Worm (Caenorhabditis elegans) whole organism, mixed stage, embryonic: ENCODE data around the gene F41E6.12.

Experiments
- bed-3 ChIP-seq: fragments of 200-800 bp; sonication (Bioruptor generic); optimal IDR thresholded peaks from 3 replicates; lab custom pipeline; 2018; ENCODE audit warnings: mild to moderate bottlenecking, missing genetic modification characterization, moderate library complexity, missing compliant biosample characterization
- ceh-39 ChIP-seq: fragments of 150-350 bp; optimal IDR thresholded peaks from 2 replicates; lab custom pipeline; 2014; ENCODE audit warnings: missing biosample characterization, missing genetic modification characterization
- lin-13 ChIP-seq: fragments of 150-350 bp; optimal IDR thresholded peaks from 2 replicates; lab custom pipeline; 2014; ENCODE audit warnings: missing biosample characterization, missing genetic modification characterization
- nhr-12 ChIP-seq: fragments of 150-350 bp; optimal IDR thresholded peaks from 2 replicates; lab custom pipeline; 2014; ENCODE audit warnings: missing biosample characterization, missing genetic modification characterization
- nhr-76 ChIP-seq: sonication (generic microtip); optimal IDR thresholded peaks from 2 replicates; lab custom pipeline; 2017; ENCODE audit warnings: missing biosample characterization, missing genetic modification characterization
- pha-4 ChIP-seq: fragments of 150-350 bp; optimal IDR thresholded peaks from 2 replicates; lab custom pipeline; 2018; ENCODE audit warnings: missing biosample characterization, missing genetic modification reagents, missing genetic modification characterization
- ztf-11 ChIP-seq: fragments of 150-350 bp; optimal IDR thresholded peaks from 2 replicates; lab custom pipeline; 2014; ENCODE audit warnings: missing biosample characterization, missing genetic modification characterization

ce11 chrV:8618738-8619137 lies 10.2 kb downstream of the F41E6.12 start, which contains the start of gene grd-5:
- TF ChIP-seq ceh-39 (tag; lab: Kevin White, UChicago) (no peak), lin-13 (tag; lab: Kevin White, UChicago) (no peak), nhr-76 (tag; lab: Kevin White, UChicago) (no peak), bed-3 (GFP tag; lab: Kevin White, UChicago) (no peak), ztf-11 (tag; lab: Kevin White, UChicago) (no peak), pha-4 (tag; lab: Kevin White, UChicago) (no peak), nhr-12 (no peak)
